Worm (Caenorhabditis elegans) whole organism, mixed stage, embryonic: ENCODE data around the gene tmem-24.

Experiments
- ces-1 ChIP-seq: fragments of 150-350 bp; optimal IDR thresholded peaks from 2 replicates; lab custom pipeline; 2014; ENCODE audit warnings: missing biosample characterization, missing genetic modification reagents, missing genetic modification characterization
- elt-1 ChIP-seq: sonication (generic microtip); optimal IDR thresholded peaks from 2 replicates; lab custom pipeline; 2017; ENCODE audit warnings: missing genetic modification characterization, mild to moderate bottlenecking, missing compliant biosample characterization, antibody characterized with exemption, moderate library complexity, borderline replicate concordance; ENCODE audit not compliant: insufficient read depth
- elt-3 ChIP-seq: fragments of 150-350 bp; optimal IDR thresholded peaks from 2 replicates; lab custom pipeline; 2014; ENCODE audit warnings: missing biosample characterization, missing genetic modification characterization
- flh-1 ChIP-seq: fragments of 200-800 bp; sonication (Bioruptor generic); optimal IDR thresholded peaks from 2 replicates; lab custom pipeline; 2018; ENCODE audit warnings: mild to moderate bottlenecking, missing genetic modification characterization, moderate library complexity, missing compliant biosample characterization
- ham-2 ChIP-seq: fragments of 200-800 bp; sonication (Bioruptor generic); optimal IDR thresholded peaks from 2 replicates; lab custom pipeline; 2018; ENCODE audit warnings: mild to moderate bottlenecking, missing genetic modification characterization, missing compliant biosample characterization
- lin-13 ChIP-seq: fragments of 150-350 bp; optimal IDR thresholded peaks from 2 replicates; lab custom pipeline; 2014; ENCODE audit warnings: missing biosample characterization, missing genetic modification characterization
- mep-1 ChIP-seq: fragments of 150-350 bp; optimal IDR thresholded peaks from 2 replicates; lab custom pipeline; 2017; ENCODE audit warnings: missing biosample characterization, missing genetic modification reagents, missing genetic modification characterization, inconsistent platforms
- nhr-12 ChIP-seq: fragments of 150-350 bp; optimal IDR thresholded peaks from 2 replicates; lab custom pipeline; 2014; ENCODE audit warnings: missing biosample characterization, missing genetic modification characterization
- nhr-76 ChIP-seq: sonication (generic microtip); optimal IDR thresholded peaks from 2 replicates; lab custom pipeline; 2017; ENCODE audit warnings: missing biosample characterization, missing genetic modification characterization
- snpc-4 ChIP-seq: fragments of 150-350 bp; optimal IDR thresholded peaks from 2 replicates; lab custom pipeline; 2014; ENCODE audit warnings: missing biosample characterization, missing genetic modification characterization
- sptf-1 ChIP-seq: sonication (generic microtip); optimal IDR thresholded peaks from 2 replicates; lab custom pipeline; 2017; ENCODE audit warnings: mild to moderate bottlenecking, missing genetic modification characterization, moderate library complexity, missing compliant biosample characterization
- unc-62 ChIP-seq: fragments of 150-350 bp; optimal IDR thresholded peaks from 2 replicates; lab custom pipeline; 2014; ENCODE audit warnings: missing biosample characterization, missing genetic modification reagents, missing genetic modification characterization

- no peak for TF ChIP-seq nhr-12
- TF ChIP-seq sptf-1 (tag; lab: Kevin White, UChicago), result no peak
- TF ChIP-seq unc-62 (GFP tag; lab: Kevin White, UChicago), result no peak
- no peak for TF ChIP-seq snpc-4
- no peak for TF ChIP-seq elt-3 (tag; lab: Kevin White, UChicago)
- no peak for TF ChIP-seq flh-1 (GFP tag; lab: Kevin White, UChicago)
- TF ChIP-seq lin-13 (tag; lab: Kevin White, UChicago), result no peak
- no peak for TF ChIP-seq ces-1 (GFP tag; lab: Kevin White, UChicago)
- no peak for TF ChIP-seq ham-2 (GFP tag; lab: Kevin White, UChicago)
- TF ChIP-seq mep-1 (tag; lab: Kevin White, UChicago), result no peak
- no peak for TF ChIP-seq nhr-76
- no peak for TF ChIP-seq elt-1 (tag; lab: Kevin White, UChicago)
Observed at ce11 chrX:3659192-3659591, 14.5 kb upstream of the tmem-24 start, which contains the start of gene R11G1.1.
